Fruit fly (Drosophila melanogaster) whole organism, adult: Measurements from ENCODE around the gene thoc6.
A peak's percentile ranks its signal among the peaks of the same experiment; 100 is the strongest.

Source experiments
- CG11617 ChIP-seq: fragments of 200-800 bp; sonication (Bioruptor generic); optimal IDR thresholded peaks from 2 replicates; lab custom pipeline; 2017; ENCODE audit warnings: mild to moderate bottlenecking, missing biosample characterization, missing genetic modification reagents, missing genetic modification characterization
- CG12768 ChIP-seq: fragments of 200-800 bp; sonication (Bioruptor generic); optimal IDR thresholded peaks from 2 replicates; lab custom pipeline; 2017; ENCODE audit warnings: missing biosample characterization, missing genetic modification characterization, mild to moderate bottlenecking, moderate library complexity, missing genetic modification reagents
- CG14711 ChIP-seq: fragments of 200-800 bp; sonication (Bioruptor generic); optimal IDR thresholded peaks from 2 replicates; lab custom pipeline; 2018; ENCODE audit warnings: missing biosample characterization, mild to moderate bottlenecking, missing genetic modification characterization, moderate library complexity
- CG1620 ChIP-seq: fragments of 200-800 bp; sonication (Bioruptor generic); optimal IDR thresholded peaks from 2 replicates; lab custom pipeline; 2016; ENCODE audit warnings: missing biosample characterization, missing genetic modification characterization
- CG33017 ChIP-seq: fragments of 200-800 bp; sonication (Bioruptor generic); optimal IDR thresholded peaks from 2 replicates; lab custom pipeline; 2018; ENCODE audit warnings: missing biosample characterization, mild to moderate bottlenecking, missing genetic modification characterization, moderate library complexity
- CG5204 ChIP-seq: fragments of 200-800 bp; sonication (Bioruptor generic); optimal IDR thresholded peaks from 2 replicates; lab custom pipeline; 2016; ENCODE audit warnings: missing biosample characterization, missing genetic modification characterization
- CG7045 ChIP-seq: fragments of 200-800 bp; sonication (Bioruptor generic); optimal IDR thresholded peaks from 2 replicates; lab custom pipeline; 2017; ENCODE audit warnings: missing biosample characterization, mild to moderate bottlenecking, missing genetic modification characterization
- CG7101 ChIP-seq: fragments of 200-800 bp; sonication (Bioruptor generic); optimal IDR thresholded peaks from 2 replicates; lab custom pipeline; 2018; ENCODE audit warnings: missing biosample characterization, mild to moderate bottlenecking, missing genetic modification characterization, moderate library complexity
- Clk ChIP-seq: fragments of 200-800 bp; sonication (Bioruptor generic); optimal IDR thresholded peaks from 2 replicates; lab custom pipeline; 2017; ENCODE audit warnings: missing biosample characterization, missing genetic modification characterization
- Crg-1 ChIP-seq: fragments of 200-800 bp; sonication (Bioruptor generic); optimal IDR thresholded peaks from 2 replicates; lab custom pipeline; 2016; ENCODE audit warnings: missing biosample characterization, missing genetic modification characterization
- Hr96 ChIP-seq: fragments of 200-800 bp; sonication (Bioruptor generic); optimal IDR thresholded peaks from 2 replicates; lab custom pipeline; 2016; ENCODE audit warnings: missing biosample characterization, missing genetic modification characterization
- Mnt ChIP-seq: fragments of 200-800 bp; sonication (Bioruptor generic); optimal IDR thresholded peaks from 2 replicates; lab custom pipeline; 2016; ENCODE audit warnings: missing biosample characterization, mild to moderate bottlenecking, missing genetic modification characterization
- bab1 ChIP-seq: fragments of 200-800 bp; sonication (Bioruptor generic); optimal IDR thresholded peaks from 3 replicates; lab custom pipeline; 2019; ENCODE audit warnings: missing biosample characterization, mild to moderate bottlenecking, missing genetic modification characterization, moderate library complexity
- cic ChIP-seq: fragments of 200-800 bp; sonication (Bioruptor generic); optimal IDR thresholded peaks from 2 replicates; lab custom pipeline; 2017; ENCODE audit warnings: missing biosample characterization, mild to moderate bottlenecking, missing genetic modification characterization, moderate library complexity
- cnc ChIP-seq, 2 experiments: fragments of >200 bp; optimal IDR thresholded peaks; 2 replicates each; lab custom pipeline; 2017
- kay ChIP-seq: fragments of 200-800 bp; sonication (Bioruptor generic); peaks from one replicate; lab custom pipeline; 2016; ENCODE audit warnings: missing biosample characterization, missing genetic modification characterization, borderline replicate concordance
- ovo ChIP-seq: fragments of 200-800 bp; sonication (Bioruptor generic); optimal IDR thresholded peaks from 2 replicates; lab custom pipeline; 2016; ENCODE audit warnings: missing biosample characterization, missing genetic modification characterization
- pad ChIP-seq: fragments of 200-800 bp; sonication (Bioruptor generic); optimal IDR thresholded peaks from 3 replicates; lab custom pipeline; 2017; ENCODE audit warnings: missing biosample characterization, missing genetic modification characterization, mild to moderate bottlenecking, moderate library complexity, missing genetic modification reagents
- tj ChIP-seq: fragments of 200-800 bp; sonication (Bioruptor generic); optimal IDR thresholded peaks from 3 replicates; lab custom pipeline; 2017; ENCODE audit warnings: missing biosample characterization, mild to moderate bottlenecking, missing genetic modification characterization, moderate library complexity
- toe ChIP-seq: fragments of 200-800 bp; sonication (Bioruptor generic); optimal IDR thresholded peaks from 2 replicates; lab custom pipeline; 2016; ENCODE audit warnings: missing biosample characterization, missing genetic modification characterization

Gene thoc6

DNA sequence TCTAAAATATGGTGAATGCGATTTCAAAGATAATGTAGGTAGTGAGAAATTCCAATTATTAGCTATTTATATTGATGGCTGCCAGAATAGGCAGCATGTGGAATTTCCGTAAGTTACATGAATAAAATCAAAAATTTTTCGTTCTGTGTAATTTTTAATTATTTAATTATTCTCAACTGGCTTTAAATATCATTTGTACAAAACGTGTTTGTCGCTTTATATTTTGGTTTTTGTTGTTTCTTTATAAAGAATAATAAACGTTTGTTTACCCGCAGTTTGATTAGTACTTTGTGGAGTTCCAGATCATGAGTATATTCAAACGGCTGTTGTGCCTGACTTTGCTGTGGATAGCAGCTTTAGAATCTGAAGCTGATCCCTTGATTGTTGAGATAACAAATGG lies 3.1 kb downstream of the thoc6 start, which contains the start of gene Est-P:
Est-P (plus strand) TSS at position 301 of the 400 bp plus-strand sequence.
- TF ChIP-seq tj (no peak), Hr96 (GFP tag; lab: Kevin White, UChicago) (no peak), pad (GFP tag; lab: Kevin White, UChicago) (no peak), CG11617 (GFP tag; lab: Kevin White, UChicago) (no peak), Clk (GFP tag; lab: Kevin White, UChicago) (no peak), CG5204 (GFP tag; lab: Kevin White, UChicago) (no peak), kay (GFP tag; lab: Kevin White, UChicago) (no peak), cnc (optimal IDR thresholded peaks at IDR 0.05; lab: Kevin White, UChicago) (no peak), ovo (no peak), CG12768 (no peak), Crg-1 (no peak), toe (GFP tag; lab: Kevin White, UChicago) (no peak), CG33017 (tag; lab: Kevin White, UChicago) (no peak)

DNA sequence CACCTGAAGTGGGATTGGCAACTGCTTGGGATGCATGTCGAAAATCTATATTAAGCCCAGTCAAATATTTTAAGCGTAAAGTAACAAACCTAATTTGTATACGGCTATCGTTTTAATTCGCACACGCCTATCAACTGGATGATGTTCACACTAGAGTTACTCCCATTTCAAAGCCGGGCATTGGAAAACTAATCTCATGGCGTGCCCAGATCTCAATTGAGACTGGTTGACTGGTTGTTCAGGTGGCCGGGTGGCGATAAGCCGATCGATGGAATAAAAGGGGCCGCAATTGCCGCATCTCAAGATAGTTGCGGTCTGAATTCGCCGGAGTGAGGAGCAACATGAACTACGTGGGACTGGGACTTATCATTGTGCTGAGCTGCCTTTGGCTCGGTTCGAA lies 5.0 kb downstream of the thoc6 start, which contains the start of gene Est-6:
Est-6 (plus strand) TSS at position 301 of the 400 bp plus-strand sequence.
- no peak for TF ChIP-seq bab1 (GFP tag; lab: Kevin White, UChicago)
- no peak for TF ChIP-seq tj
- TF ChIP-seq kay (GFP tag; lab: Kevin White, UChicago) = peak; percentile 14

DNA sequence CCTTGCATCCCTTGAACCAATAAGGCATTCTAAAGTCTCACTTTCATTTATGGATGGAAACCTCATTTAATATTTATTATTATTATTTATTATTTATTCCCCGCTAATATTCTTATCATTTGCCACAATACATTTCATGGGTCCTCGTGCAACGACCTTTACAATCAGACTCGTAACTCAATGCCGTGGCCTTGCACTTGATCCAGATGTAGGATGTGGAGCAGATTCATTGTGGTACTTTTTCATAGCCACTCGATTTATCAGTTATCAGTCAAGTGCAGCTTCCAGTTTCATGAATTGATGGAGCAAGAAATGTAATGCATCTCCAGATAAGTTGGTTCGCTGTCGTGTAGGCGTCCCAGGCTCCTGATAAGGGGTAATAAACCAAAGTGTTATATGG lies 8.2 kb downstream of the thoc6 start:
- no peak for TF ChIP-seq tj
- TF ChIP-seq cnc (optimal IDR thresholded peaks at IDR 0.05; lab: Kevin White, UChicago) = no peak
- no peak for TF ChIP-seq CG11617 (GFP tag; lab: Kevin White, UChicago)
- TF ChIP-seq CG7045 (GFP tag; lab: Kevin White, UChicago) = no peak
- TF ChIP-seq CG1620 (GFP tag; lab: Kevin White, UChicago) = no peak
- TF ChIP-seq Crg-1 = no peak
- no peak for TF ChIP-seq CG14711 (tag; lab: Kevin White, UChicago)
- no peak for TF ChIP-seq CG12768
- TF ChIP-seq CG5204 (GFP tag; lab: Kevin White, UChicago) = no peak
- no peak for TF ChIP-seq Clk (GFP tag; lab: Kevin White, UChicago)
- TF ChIP-seq toe (GFP tag; lab: Kevin White, UChicago) = no peak
- no peak for TF ChIP-seq CG33017 (tag; lab: Kevin White, UChicago)
- no peak for TF ChIP-seq CG7101 (tag; lab: Kevin White, UChicago)
- no peak for TF ChIP-seq kay (GFP tag; lab: Kevin White, UChicago)
- TF ChIP-seq Mnt (GFP tag; lab: Kevin White, UChicago) = no peak
- TF ChIP-seq ovo = no peak

DNA sequence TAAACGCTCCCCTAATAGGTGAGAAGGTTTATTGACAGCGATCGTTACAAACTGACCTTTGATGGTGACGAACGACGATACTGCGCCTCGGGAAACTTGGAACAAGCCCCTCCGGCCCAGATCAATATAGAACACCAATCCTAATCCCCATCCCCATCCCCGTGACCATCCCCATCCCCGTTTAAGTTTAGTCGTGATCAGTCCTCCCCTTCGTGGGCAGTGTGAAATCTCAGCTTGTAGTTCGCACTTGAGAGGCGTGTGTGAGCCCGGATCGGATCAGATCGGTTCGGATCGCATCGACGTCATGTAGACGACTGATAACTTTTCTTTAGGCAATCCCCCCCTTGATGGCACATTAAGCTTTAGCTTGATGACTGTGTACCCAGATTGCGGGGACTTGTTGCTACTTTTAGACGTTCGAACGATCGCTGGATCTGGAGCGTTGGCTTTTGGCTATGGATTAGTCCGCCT lies 8.9 kb downstream of the thoc6 start, which contains the start of gene Miox:
Miox (plus strand) TSS at position 421 of the 471 bp plus-strand sequence.
- TF ChIP-seq cic (GFP tag; lab: Kevin White, UChicago) (peak; percentile 85), CG7045 (GFP tag; lab: Kevin White, UChicago) (no peak), pad (GFP tag; lab: Kevin White, UChicago) (peak; percentile 22)

DNA sequence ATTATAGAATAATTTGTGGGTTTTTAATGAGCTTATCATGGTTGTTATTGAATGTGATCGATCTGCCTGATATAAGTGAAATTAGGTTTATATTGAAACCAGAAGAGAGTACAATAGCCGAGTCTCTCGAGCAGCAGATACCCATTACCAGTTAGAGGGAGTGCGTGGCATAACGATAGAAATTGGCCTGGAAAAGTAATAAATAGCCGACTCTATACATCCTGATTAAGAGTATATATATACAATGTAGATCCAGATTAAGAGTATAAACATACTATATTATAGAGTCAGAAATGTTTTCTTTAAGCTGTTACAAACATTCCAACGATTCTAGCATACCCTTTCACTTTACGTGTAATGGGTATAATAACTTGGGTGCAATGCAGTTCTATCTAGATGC lies 9.5 kb downstream of the thoc6 start:
- peak; percentile 5 for TF ChIP-seq CG11617 (GFP tag; lab: Kevin White, UChicago)
- peak; percentile 28 for TF ChIP-seq CG7101 (tag; lab: Kevin White, UChicago)
- TF ChIP-seq CG5204 (GFP tag; lab: Kevin White, UChicago) = peak; percentile 53
- no peak for TF ChIP-seq Crg-1

DNA sequence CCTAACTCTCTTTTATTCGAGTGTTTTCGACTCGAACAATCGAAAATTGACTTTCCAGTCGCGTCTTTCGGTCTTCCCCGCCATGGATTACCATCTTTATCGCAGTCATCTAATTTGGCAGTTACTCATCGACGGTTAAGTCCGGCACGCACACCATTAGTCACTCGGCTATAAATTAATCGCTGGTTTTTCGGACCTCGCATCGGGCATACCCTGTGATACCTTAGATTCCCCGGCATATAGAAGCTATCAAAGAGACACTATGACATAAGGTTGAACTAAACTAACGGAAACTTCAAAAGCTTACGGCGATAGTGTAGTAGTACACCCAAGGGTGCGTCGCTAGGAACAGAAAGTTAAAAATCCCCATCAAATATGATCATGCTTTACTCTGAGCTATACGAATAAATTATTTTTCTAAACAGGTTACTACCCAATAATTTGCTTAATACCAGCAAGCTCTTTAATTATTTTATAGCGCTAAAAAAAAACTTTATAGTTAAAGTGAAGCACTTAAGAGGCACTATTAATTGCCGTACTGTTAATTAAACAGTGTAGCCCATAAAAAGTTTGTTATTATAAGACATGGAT lies 14.5 kb downstream of the thoc6 start:
- TF ChIP-seq CG7101 (tag; lab: Kevin White, UChicago) = no peak
- TF ChIP-seq CG33017 (tag; lab: Kevin White, UChicago) = peak; percentile 15
- peak; percentile 32 for TF ChIP-seq toe (GFP tag; lab: Kevin White, UChicago)
- peak; percentile 94 for TF ChIP-seq ovo
- peak; percentile 43 for TF ChIP-seq CG11617 (GFP tag; lab: Kevin White, UChicago)
- peak; percentile 26 for TF ChIP-seq CG7045 (GFP tag; lab: Kevin White, UChicago)
- no peak for TF ChIP-seq Crg-1
- no peak for TF ChIP-seq Mnt (GFP tag; lab: Kevin White, UChicago)
- no peak for TF ChIP-seq tj
- peak; percentile 60 for TF ChIP-seq cic (GFP tag; lab: Kevin White, UChicago)
- TF ChIP-seq CG1620 (GFP tag; lab: Kevin White, UChicago) = no peak
- peak; percentile 29 for TF ChIP-seq bab1 (GFP tag; lab: Kevin White, UChicago)
- no peak for TF ChIP-seq cnc (optimal IDR thresholded peaks at IDR 0.05; lab: Kevin White, UChicago)
- no peak for TF ChIP-seq Hr96 (GFP tag; lab: Kevin White, UChicago)
- TF ChIP-seq kay (GFP tag; lab: Kevin White, UChicago) = no peak

DNA sequence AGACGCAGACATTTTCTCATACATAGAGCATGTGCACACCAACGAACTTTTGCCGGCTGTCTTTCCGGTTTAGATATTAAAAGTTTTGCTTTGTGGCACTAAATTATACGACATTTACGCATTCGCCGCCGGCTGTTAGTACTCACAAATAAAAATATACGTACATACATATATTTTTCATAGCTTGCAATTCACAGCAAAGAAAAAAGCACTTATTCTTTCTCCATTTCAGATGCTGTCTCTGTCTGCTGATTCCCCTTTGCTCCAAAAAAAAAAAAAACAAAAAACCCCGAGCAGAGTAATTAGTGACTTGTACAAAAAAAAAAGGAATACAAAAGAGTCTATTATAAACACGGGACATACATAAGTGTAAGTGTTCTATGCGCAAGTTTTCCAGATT lies 16.2 kb downstream of the thoc6 start, which contains the start of gene CAH2:
CAH2 (plus strand) TSS at position 301 of the 400 bp plus-strand sequence.
- TF ChIP-seq pad (GFP tag; lab: Kevin White, UChicago) (no peak), tj (no peak), Clk (GFP tag; lab: Kevin White, UChicago) (no peak), CG33017 (tag; lab: Kevin White, UChicago) (no peak), CG12768 (no peak), kay (GFP tag; lab: Kevin White, UChicago) (no peak), ovo (no peak), toe (GFP tag; lab: Kevin White, UChicago) (no peak), CG7101 (tag; lab: Kevin White, UChicago) (no peak), bab1 (GFP tag; lab: Kevin White, UChicago) (no peak), Mnt (GFP tag; lab: Kevin White, UChicago) (no peak), cic (GFP tag; lab: Kevin White, UChicago) (no peak), CG5204 (GFP tag; lab: Kevin White, UChicago) (no peak), cnc (optimal IDR thresholded peaks at IDR 0.05; lab: Kevin White, UChicago) (no peak), Hr96 (GFP tag; lab: Kevin White, UChicago) (no peak), CG14711 (tag; lab: Kevin White, UChicago) (no peak), CG7045 (GFP tag; lab: Kevin White, UChicago) (no peak), Crg-1 (no peak)
